Worm (Caenorhabditis elegans): ENCODE measurements around the gene T24F1.4.
A peak's percentile ranks its signal among the peaks of the same experiment; 100 is the strongest.

The T24F1.4 gene

DNA sequence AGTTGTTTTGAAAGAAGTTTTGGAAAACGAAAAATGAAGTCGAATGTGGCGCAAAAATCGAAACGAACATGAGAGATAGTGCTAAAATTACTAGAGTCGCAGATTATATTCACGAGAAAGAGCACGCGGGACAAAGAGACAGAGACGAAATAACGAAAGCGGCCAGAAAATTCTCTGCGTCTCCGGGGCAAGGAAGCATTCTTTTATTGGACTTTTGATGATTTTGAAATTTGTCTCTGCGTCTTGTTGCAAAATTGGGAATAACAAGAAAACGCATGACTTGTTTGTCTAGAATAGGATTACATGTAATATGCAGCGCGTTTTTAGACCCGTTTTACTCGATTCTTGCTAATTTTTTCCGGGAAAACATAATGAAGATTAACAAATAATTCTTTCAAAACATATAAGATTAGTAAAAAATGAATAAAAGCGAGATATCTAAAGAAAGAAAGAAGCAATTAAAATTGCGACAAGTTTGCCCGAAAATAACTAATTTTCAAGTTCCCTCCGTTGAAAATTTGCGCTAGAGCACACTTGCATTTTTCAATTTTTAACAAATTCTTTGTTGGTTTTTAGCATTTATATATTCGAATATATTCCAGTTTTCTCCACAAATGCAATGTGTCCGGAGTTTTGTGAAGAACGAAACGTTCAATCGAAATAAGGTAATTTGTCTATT, 34.0 kb upstream of the T24F1.4 start, which contains the start of the genes B0491.6 and pigm-1 (continued):
- TF ChIP-seq ceh-27 (GFP tag; optimal IDR thresholded peaks at IDR 0.05), result peak; percentile 16
- no peak for TF ChIP-seq rpc-1 (optimal IDR thresholded peaks at IDR 0.05)
- no peak for TF ChIP-seq rpc-1 (tag; optimal IDR thresholded peaks at IDR 0.05)
- TF ChIP-seq efl-1 (GFP tag; optimal IDR thresholded peaks at IDR 0.05), result peak; percentile 72
- TF ChIP-seq F10E7.11 (tag; optimal IDR thresholded peaks at IDR 0.05), result no peak
- peak; percentile 53 for TF ChIP-seq dox-1 (GFP tag; IDR thresholded peaks at IDR 0.05)
- no peak for TF ChIP-seq ceh-100 (GFP tag; IDR thresholded peaks at IDR 0.05)
- TF ChIP-seq ztf-26 (tag; optimal IDR thresholded peaks at IDR 0.05), result no peak
- TF ChIP-seq ceh-79 (tag; optimal IDR thresholded peaks at IDR 0.05), result no peak
- TF ChIP-seq T26A5.8 (tag; optimal IDR thresholded peaks at IDR 0.05), result no peak
- TF ChIP-seq cebp-1 (GFP tag; IDR thresholded peaks at IDR 0.05), result peak; percentile 62; the same call in 1 of the 2 replicates
- TF ChIP-seq cebp-1 (tag; optimal IDR thresholded peaks at IDR 0.05), result peak; percentile 91
- TF ChIP-seq akir-1 (GFP tag; optimal IDR thresholded peaks at IDR 0.05), result no peak
- TF ChIP-seq egl-44 (GFP tag; IDR thresholded peaks at IDR 0.05), result 0 out of 2 replicates have a peak, but pooled peaks have one; percentile 15
- peak; percentile 12; the same call in 1 of the 2 replicates for TF ChIP-seq madf-6 (GFP tag; IDR thresholded peaks at IDR 0.05)
- no peak for TF ChIP-seq ccch-3 (GFP tag; optimal IDR thresholded peaks at IDR 0.05)
- TF ChIP-seq ZK185.1 (tag; optimal IDR thresholded peaks at IDR 0.05; ENCODE audit: poor library complexity, severe bottlenecking), result peak; percentile 22
- no peak for TF ChIP-seq nfyb-1 (GFP tag; IDR thresholded peaks at IDR 0.05)
- peak; percentile 62 for TF ChIP-seq lin-54 (GFP tag; optimal IDR thresholded peaks at IDR 0.05)
- no peak for TF ChIP-seq atf-7 (tag; optimal IDR thresholded peaks at IDR 0.05)
- no peak for TF ChIP-seq F33H1.4 (GFP tag; IDR thresholded peaks at IDR 0.05)
- TF ChIP-seq snpc-3.4 (tag; optimal IDR thresholded peaks at IDR 0.05), result no peak
- no peak for TF ChIP-seq ztf-6 (GFP tag; IDR thresholded peaks at IDR 0.05)
- no peak for TF ChIP-seq snpc-1.3 (tag; optimal IDR thresholded peaks at IDR 0.05; ENCODE audit: insufficient read depth)
- peak; percentile 30 for TF ChIP-seq tbp1 (GFP tag; optimal IDR thresholded peaks at IDR 0.05)
- TF ChIP-seq ekl-4 (GFP tag; IDR thresholded peaks at IDR 0.05), result no peak
- no peak for TF ChIP-seq lag-1 (GFP tag; IDR thresholded peaks at IDR 0.05)

DNA sequence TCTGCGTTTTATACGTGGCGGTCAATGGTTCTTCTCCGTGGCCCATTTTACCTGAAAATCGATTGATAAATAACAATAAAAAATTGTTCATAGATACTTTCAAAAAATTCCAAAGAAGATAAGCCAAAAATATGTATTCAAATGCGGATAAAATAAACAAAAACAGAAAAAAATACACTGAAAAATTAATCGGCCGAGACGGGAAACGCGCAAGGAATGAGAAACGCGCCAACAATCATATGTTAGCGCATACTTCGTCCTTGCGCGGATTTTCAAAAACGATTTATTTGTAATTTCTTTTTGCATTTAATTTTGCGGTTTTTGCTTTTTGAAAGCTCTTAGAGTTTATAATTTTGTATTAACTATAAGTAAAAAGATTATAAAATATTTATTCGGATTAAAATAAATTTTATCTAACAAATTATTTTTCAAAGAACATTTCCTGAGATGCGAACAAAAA, 31.5 kb upstream of the T24F1.4 start, which contains the start of gene nduf-11:
TSS of gene nduf-11 (minus strand) at position 51 of the 460 bp plus-strand sequence.
- TF ChIP-seq snpc-1.3 (tag; optimal IDR thresholded peaks at IDR 0.05; ENCODE audit: insufficient read depth) (no peak), Y53G8AR.9 (GFP tag; conservative IDR thresholded peaks at IDR 0.05) (peak; percentile 77), C17E4.6 (GFP tag; IDR thresholded peaks at IDR 0.05) (no peak), bed-2 (GFP tag; IDR thresholded peaks at IDR 0.05) (no peak), dpl-1 (GFP tag; optimal IDR thresholded peaks at IDR 0.05) (peak; percentile 85), lir-1 (GFP tag; conservative IDR thresholded peaks at IDR 0.05) (0 out of 2 replicates have a peak, but pooled peaks have one; percentile 46), cebp-2 (GFP tag; IDR thresholded peaks at IDR 0.05) (no peak), lsy-27 (tag; optimal IDR thresholded peaks at IDR 0.05; ENCODE audit: borderline replicate concordance, insufficient read depth) (no peak), mes-4 (tag; optimal IDR thresholded peaks at IDR 0.05) (no peak), ztf-22 (GFP tag; optimal IDR thresholded peaks at IDR 0.05) (no peak), B0261.1 (tag; optimal IDR thresholded peaks at IDR 0.05) (no peak), rec-8 (tag; optimal IDR thresholded peaks at IDR 0.05) (no peak), F52B5.7 (tag; optimal IDR thresholded peaks at IDR 0.05) (no peak), attf-5 (GFP tag; optimal IDR thresholded peaks at IDR 0.05) (peak; percentile 81), B0035.1 (tag; optimal IDR thresholded peaks at IDR 0.05) (peak; percentile 24), hmg-1.2 (GFP tag; IDR thresholded peaks at IDR 0.05) (peak; percentile 53), Y56A3A.18 (GFP tag; IDR thresholded peaks at IDR 0.05) (0 out of 2 replicates have a peak, but pooled peaks have one; percentile 57), ccch-3 (GFP tag; optimal IDR thresholded peaks at IDR 0.05) (no peak), snpc-3.4 (tag; optimal IDR thresholded peaks at IDR 0.05) (peak; percentile 23), cebp-1 (GFP tag; IDR thresholded peaks at IDR 0.05) (no peak), cebp-1 (tag; optimal IDR thresholded peaks at IDR 0.05) (peak; percentile 73), him-1 (tag; optimal IDR thresholded peaks at IDR 0.05) (no peak), tlf-1 (GFP tag; optimal IDR thresholded peaks at IDR 0.05) (peak; percentile 72), aptf-2 (GFP tag; conservative IDR thresholded peaks at IDR 0.05) (no peak), hmg-20 (GFP tag; IDR thresholded peaks at IDR 0.05) (0 out of 2 replicates have a peak, but pooled peaks have one; percentile 31)
